Worm (Caenorhabditis elegans): ENCODE results near the gene sbp-1.

DNA sequence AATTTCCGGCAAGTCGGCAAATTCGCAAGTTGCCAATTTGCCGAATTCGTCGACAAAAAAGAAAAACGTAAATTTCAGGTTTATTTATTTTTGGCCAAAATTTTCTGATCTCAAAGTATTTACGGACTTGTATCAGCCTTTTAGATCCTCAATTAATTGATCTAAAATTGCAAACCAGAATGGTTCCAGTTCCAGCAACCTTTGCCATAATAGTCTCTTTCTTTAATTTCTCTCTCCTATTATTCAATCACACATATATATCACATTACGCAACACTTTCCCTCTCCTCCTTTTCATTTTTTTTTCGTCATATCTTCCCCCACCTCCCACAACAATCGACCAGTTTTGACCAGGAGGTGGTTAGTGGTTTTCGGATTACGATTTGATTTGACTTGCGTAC lies 44.9 kb downstream of the sbp-1 start, which contains the start of gene Y47D3B.3:
- TF ChIP-seq dao-5 (tag; optimal IDR thresholded peaks at IDR 0.05) (no peak), him-1 (tag; optimal IDR thresholded peaks at IDR 0.05) (no peak)
